Worm (Caenorhabditis elegans): ENCODE data around the gene H37A05.2.

Gene H37A05.2

DNA sequence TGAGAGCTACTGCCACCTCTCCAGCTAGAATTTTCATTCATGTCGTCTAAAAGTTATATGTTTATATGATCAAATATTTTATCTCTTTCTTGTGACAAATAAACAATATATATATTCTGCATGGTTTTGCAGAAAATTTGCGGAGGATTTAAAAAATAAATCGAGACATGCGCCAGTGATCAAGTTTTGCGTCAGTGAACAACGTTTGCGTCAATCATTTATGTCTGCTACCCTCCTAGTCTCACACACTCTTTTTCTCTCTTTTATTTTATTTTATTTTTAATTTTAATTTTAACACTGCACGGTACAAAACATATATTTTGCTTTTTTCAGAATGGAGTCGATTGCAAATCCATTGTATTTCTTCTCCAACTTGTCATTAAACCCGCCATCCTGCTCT is 44.5 kb upstream of the H37A05.2 start, which contains the start of the genes tag-65 and ccz-1 (continued):
- TF ChIP-seq sup-37 (GFP tag; optimal IDR thresholded peaks at IDR 0.05) (peak; percentile 66), ama-1 (optimal IDR thresholded peaks at IDR 0.05) (no peak)

DNA sequence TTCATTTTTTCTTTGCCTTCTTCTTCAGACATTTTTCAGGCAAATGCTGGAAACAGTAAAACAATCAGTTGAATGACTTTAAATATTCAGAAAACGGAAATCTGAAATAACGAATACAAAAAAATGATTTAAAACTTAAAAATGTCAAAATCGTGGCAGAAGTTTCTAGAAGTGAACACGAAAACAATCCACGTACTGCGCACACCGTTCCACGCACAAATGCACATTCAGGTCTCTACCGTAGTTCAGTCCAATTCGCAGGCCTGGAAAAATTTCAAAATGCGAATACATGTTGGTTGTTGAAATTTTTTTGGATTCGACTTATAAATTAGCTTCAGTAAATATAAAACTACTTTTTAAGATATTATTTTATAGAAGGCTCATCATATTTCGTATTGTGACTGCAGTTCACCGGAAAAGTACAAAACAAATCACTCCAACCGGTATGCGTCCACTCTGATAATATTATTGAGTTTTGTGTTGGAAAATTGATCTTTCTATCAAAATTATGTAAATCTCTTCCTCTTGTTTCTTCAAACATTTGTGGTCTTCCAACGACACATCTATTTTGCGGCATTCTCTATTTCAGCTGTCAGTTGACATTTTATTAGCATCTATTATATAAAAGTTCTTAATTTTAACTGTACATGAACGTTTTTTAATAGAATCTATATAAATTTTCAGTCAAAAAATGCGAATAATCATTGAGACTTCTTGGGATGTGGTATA is 38.0 kb upstream of the H37A05.2 start, which contains the start of the genes mip-2 and F58G11.4:
Gene mip-2, minus strand, starts transcription at position 48 of the 729 bp plus-strand sequence.
Gene F58G11.4, plus strand, starts transcription at position 679 of the 729 bp plus-strand sequence.
- TF ChIP-seq nhr-76 (tag; optimal IDR thresholded peaks at IDR 0.05) (no peak), efl-1 (optimal IDR thresholded peaks at IDR 0.05) (no peak), efl-1 (GFP tag; optimal IDR thresholded peaks at IDR 0.05 in 1 of 2) (peak in 1 of 2 experiments; percentile 84)

DNA sequence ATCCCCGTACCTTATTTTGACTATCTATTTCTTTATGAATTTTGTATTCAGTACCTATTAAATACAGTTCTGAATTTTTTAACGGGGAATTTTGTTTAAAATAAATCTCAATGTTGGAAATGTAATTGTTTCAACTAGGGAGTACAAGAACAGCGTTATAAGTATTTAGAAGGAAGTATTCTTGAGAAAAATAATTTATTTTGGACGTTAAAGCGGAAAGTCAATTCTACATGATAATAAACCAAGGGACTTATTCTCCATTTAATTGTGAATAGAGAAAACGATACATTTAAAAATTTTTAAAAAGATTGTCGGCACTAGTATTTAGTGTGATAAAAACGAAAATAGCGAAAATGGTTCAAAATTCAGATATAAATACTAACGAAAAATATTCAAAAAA is 35.1 kb upstream of the H37A05.2 start:
- TF ChIP-seq C34B4.2 (tag; optimal IDR thresholded peaks at IDR 0.05) (no peak), mep-1 (tag; optimal IDR thresholded peaks at IDR 0.05) (no peak)

DNA sequence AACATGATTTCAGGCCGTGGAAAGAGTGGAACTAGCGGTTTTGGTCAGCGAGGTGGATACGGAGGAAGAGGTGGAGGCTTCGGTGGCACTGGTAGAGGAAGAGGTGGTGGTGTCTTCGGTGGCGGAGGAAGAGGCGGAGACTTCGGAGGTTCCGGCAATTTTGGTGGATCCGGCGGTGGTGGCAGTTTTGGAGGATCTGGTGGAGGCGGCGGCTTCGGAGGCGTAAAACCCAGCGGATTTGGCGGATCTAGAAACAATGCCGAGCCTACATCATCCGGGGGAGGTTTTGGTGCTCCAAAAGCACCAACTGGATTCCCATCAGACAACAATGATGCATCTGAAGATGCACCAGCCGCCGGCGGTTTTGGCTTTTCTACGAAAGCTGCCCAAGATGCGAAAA is 34.3 kb upstream of the H37A05.2 start:
- no peak for TF ChIP-seq lin-39 (tag; optimal IDR thresholded peaks at IDR 0.05)
- no peak for TF ChIP-seq aly-2 (tag; optimal IDR thresholded peaks at IDR 0.05)
- TF ChIP-seq swsn-7 (tag; optimal IDR thresholded peaks at IDR 0.05) = no peak
- no peak for TF ChIP-seq nhr-71 (tag; optimal IDR thresholded peaks at IDR 0.05)
- TF ChIP-seq ces-1 (GFP tag; optimal IDR thresholded peaks at IDR 0.05) = no peak
- TF ChIP-seq tlp-1 (tag; optimal IDR thresholded peaks at IDR 0.05) = no peak
- TF ChIP-seq skn-1 (tag; optimal IDR thresholded peaks at IDR 0.05) = no peak
- no peak for TF ChIP-seq sptf-1 (tag; optimal IDR thresholded peaks at IDR 0.05)
- TF ChIP-seq nhr-237 (tag; optimal IDR thresholded peaks at IDR 0.05) = no peak
- no peak for TF ChIP-seq nhr-84 (tag; optimal IDR thresholded peaks at IDR 0.05)
- no peak for TF ChIP-seq nhr-47 (tag; optimal IDR thresholded peaks at IDR 0.05)
- no peak for TF ChIP-seq zip-4 (GFP tag; optimal IDR thresholded peaks at IDR 0.05)
- no peak for TF ChIP-seq aha-1 (tag; optimal IDR thresholded peaks at IDR 0.05)
- TF ChIP-seq nhr-90 (tag; optimal IDR thresholded peaks at IDR 0.05; ENCODE audit: poor library complexity) = no peak
- no peak for TF ChIP-seq C16A3.4 (tag; optimal IDR thresholded peaks at IDR 0.05)
- TF ChIP-seq pag-3 (tag; optimal IDR thresholded peaks at IDR 0.05; ENCODE audit: borderline replicate concordance, insufficient read depth) = no peak
- no peak for TF ChIP-seq hlh-4 (tag; optimal IDR thresholded peaks at IDR 0.05)
- TF ChIP-seq ama-1 (optimal IDR thresholded peaks at IDR 0.05) = no peak
- TF ChIP-seq alr-1 (tag; optimal IDR thresholded peaks at IDR 0.05; ENCODE audit: borderline replicate concordance) = no peak

DNA sequence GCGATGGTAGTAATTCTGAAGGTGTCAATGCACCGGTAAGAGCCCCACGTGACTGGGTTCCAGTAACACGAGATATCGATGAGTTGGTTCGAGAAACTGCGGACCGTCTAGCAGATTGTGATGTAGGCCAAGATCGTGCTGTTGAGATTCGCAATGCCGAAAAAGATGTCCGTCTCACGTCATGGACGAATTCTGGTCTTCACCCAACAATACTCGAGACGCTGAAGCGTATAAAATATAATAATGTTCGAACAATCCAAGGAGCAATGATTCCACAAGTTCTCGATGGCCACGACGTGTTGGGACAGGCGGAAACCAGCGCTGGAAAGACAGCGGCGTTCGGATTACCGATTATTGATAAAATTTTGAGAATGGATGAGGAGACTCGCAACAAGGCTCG is 32.4 kb upstream of the H37A05.2 start:
- TF ChIP-seq elt-2 (tag; optimal IDR thresholded peaks at IDR 0.05) (no peak), rnt-1 (tag; optimal IDR thresholded peaks at IDR 0.05) (no peak), hpl-2 (GFP tag; optimal IDR thresholded peaks at IDR 0.05) (no peak), skn-1 (tag; optimal IDR thresholded peaks at IDR 0.05) (no peak), snu-23 (GFP tag; optimal IDR thresholded peaks at IDR 0.05) (no peak), tlp-1 (tag; optimal IDR thresholded peaks at IDR 0.05) (no peak), efl-1 (optimal IDR thresholded peaks at IDR 0.05) (no peak), efl-1 (GFP tag; optimal IDR thresholded peaks at IDR 0.05 in 1 of 2) (no peak), swsn-7 (tag; optimal IDR thresholded peaks at IDR 0.05) (no peak), hlh-4 (tag; optimal IDR thresholded peaks at IDR 0.05) (no peak), lin-39 (tag; optimal IDR thresholded peaks at IDR 0.05) (no peak), egl-13 (tag; optimal IDR thresholded peaks at IDR 0.05) (no peak)

DNA sequence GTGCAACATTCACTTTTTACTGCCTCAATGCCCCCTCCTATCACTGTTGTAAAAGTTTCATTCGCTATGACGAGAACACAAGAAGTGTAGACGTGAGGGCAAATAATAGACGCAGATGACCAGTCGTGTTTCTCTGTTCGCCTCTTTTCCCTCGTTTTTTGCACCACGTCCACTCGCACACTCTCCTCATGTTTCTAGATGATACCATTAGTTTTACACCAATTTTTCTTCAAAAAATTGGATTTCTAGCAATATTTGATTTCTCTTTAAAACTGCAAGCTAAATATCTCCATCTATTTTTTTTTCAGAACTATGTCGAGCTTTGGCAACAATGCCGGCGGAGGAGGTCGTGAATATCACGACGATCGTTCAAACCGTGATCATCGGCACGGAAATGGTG is 31.0 kb upstream of the H37A05.2 start, which contains the start of gene rde-12:
Gene rde-12, plus strand, starts transcription at position 301 of the 400 bp plus-strand sequence.
- TF ChIP-seq unc-86 (tag; optimal IDR thresholded peaks at IDR 0.05) (no peak), zag-1 (tag; optimal IDR thresholded peaks at IDR 0.05) (no peak), skn-1 (tag; optimal IDR thresholded peaks at IDR 0.05) (no peak), hlh-17 (GFP tag; optimal IDR thresholded peaks at IDR 0.05; ENCODE audit: borderline replicate concordance) (no peak), C16A3.4 (tag; optimal IDR thresholded peaks at IDR 0.05) (no peak), nhr-19 (GFP tag; conservative IDR thresholded peaks at IDR 0.05) (no peak), fkh-10 (GFP tag; optimal IDR thresholded peaks at IDR 0.05) (no peak), isw-1 (GFP tag; IDR thresholded peaks at IDR 0.05) (no peak), xbp-1 (tag; optimal IDR thresholded peaks at IDR 0.05) (no peak), hlh-4 (tag; optimal IDR thresholded peaks at IDR 0.05) (no peak), blmp-1 (tag; optimal IDR thresholded peaks at IDR 0.05) (no peak), nhr-71 (tag; optimal IDR thresholded peaks at IDR 0.05) (no peak), nhr-77 (tag; optimal IDR thresholded peaks at IDR 0.05) (no peak)
